Fruit fly (Drosophila melanogaster): ENCODE results near the gene Srg1.

- TF ChIP-seq CTCF (optimal IDR thresholded peaks at IDR 0.05) (no peak), CG8478 (optimal IDR thresholded peaks at IDR 0.05) (no peak)
These were observed 18.3 kb downstream of the Srg1 start for dm6 chr3R:24845952-24846848.

All from S2 (cell line).